Worm (Caenorhabditis elegans): ENCODE data around the gene B0244.17.

ce11 chrIII:5708024-5708423, 25.0 kb upstream of the B0244.17 start:
- TF ChIP-seq ceh-36 (tag; optimal IDR thresholded peaks at IDR 0.05) = no peak
- no peak for TF ChIP-seq flt-1 (GFP tag; IDR thresholded peaks at IDR 0.05)
- no peak for TF ChIP-seq tra-4 (tag; optimal IDR thresholded peaks at IDR 0.05)
- TF ChIP-seq ets-7 (tag; optimal IDR thresholded peaks at IDR 0.05) = no peak
- no peak for TF ChIP-seq ceh-13 (GFP tag; optimal IDR thresholded peaks at IDR 0.05)
- TF ChIP-seq ama-1 (optimal IDR thresholded peaks at IDR 0.05) = no peak
- no peak for TF ChIP-seq F13C5.2 (tag; optimal IDR thresholded peaks at IDR 0.05)
- TF ChIP-seq tbx-37 (GFP tag; conservative IDR thresholded peaks at IDR 0.05) = no peak
- TF ChIP-seq sea-1 (GFP tag; conservative IDR thresholded peaks at IDR 0.05) = no peak
- no peak for TF ChIP-seq B0310.2 (tag; optimal IDR thresholded peaks at IDR 0.05)

Data from whole organism, early embryonic.